Worm (Caenorhabditis elegans) whole organism, L3 larva: ENCODE data around the gene sel-2.

ENCODE experiments used
- ZK546.5 ChIP-seq: sonication (generic microtip); optimal IDR thresholded peaks from 2 replicates; lab custom pipeline; 2017; ENCODE audit warnings: missing biosample characterization, missing genetic modification characterization
- ceh-28 ChIP-seq: fragments of 150-350 bp; optimal IDR thresholded peaks from 2 replicates; lab custom pipeline; 2014; ENCODE audit warnings: missing biosample characterization, missing genetic modification reagents, missing genetic modification characterization
- daf-12 ChIP-seq: fragments of 150-350 bp; optimal IDR thresholded peaks from 2 replicates; lab custom pipeline; 2014; ENCODE audit warnings: missing biosample characterization, missing genetic modification reagents, missing genetic modification characterization
- elt-3 ChIP-seq, 3 experiments: fragments of 150-350 bp in 1 of 3; sonication (generic microtip) in 2 of 3; optimal IDR thresholded peaks; 2 replicates in 2 of 3; 4 replicates in 1 of 3; lab custom pipeline; 2014 to 2017; ENCODE audit warnings: missing biosample characterization in 3 of 3, missing genetic modification characterization in 3 of 3
- lin-39 ChIP-seq: fragments of 150-350 bp; optimal IDR thresholded peaks from 2 replicates; lab custom pipeline; 2018; ENCODE audit warnings: missing biosample characterization, missing genetic modification reagents, missing genetic modification characterization
- nfya-1 ChIP-seq: sonication (generic microtip); optimal IDR thresholded peaks from 2 replicates; lab custom pipeline; 2017; ENCODE audit warnings: missing genetic modification characterization, mild to moderate bottlenecking, missing compliant biosample characterization, antibody characterized with exemption, moderate library complexity; ENCODE audit not compliant: insufficient read depth
- nhr-12 ChIP-seq: fragments of 150-350 bp; optimal IDR thresholded peaks from 2 replicates; lab custom pipeline; 2014; ENCODE audit warnings: missing biosample characterization, missing genetic modification characterization
- nhr-23 ChIP-seq: fragments of 150-350 bp; optimal IDR thresholded peaks from 2 replicates; lab custom pipeline; 2014; ENCODE audit warnings: missing biosample characterization, missing genetic modification reagents, missing genetic modification characterization
- nhr-43 ChIP-seq: sonication (generic microtip); optimal IDR thresholded peaks from 2 replicates; lab custom pipeline; 2016; ENCODE audit warnings: mild to moderate bottlenecking, missing genetic modification characterization, missing compliant biosample characterization; ENCODE audit not compliant: poor library complexity, severe bottlenecking
- nhr-76 ChIP-seq: fragments of 150-350 bp; sonication (generic microtip); optimal IDR thresholded peaks from 5 replicates; lab custom pipeline; 2014; ENCODE audit warnings: missing biosample characterization, missing genetic modification characterization
- nhr-77 ChIP-seq: fragments of 150-350 bp; optimal IDR thresholded peaks from 2 replicates; lab custom pipeline; 2014; ENCODE audit warnings: missing biosample characterization, missing genetic modification characterization
- pha-4 ChIP-seq: fragments of 150-350 bp; optimal IDR thresholded peaks from 2 replicates; lab custom pipeline; 2014; ENCODE audit warnings: missing biosample characterization, missing genetic modification reagents, missing genetic modification characterization
- pqm-1 ChIP-seq: fragments of 150-350 bp; optimal IDR thresholded peaks from 2 replicates; lab custom pipeline; 2017; ENCODE audit warnings: missing biosample characterization, missing genetic modification characterization, inconsistent platforms
- sea-2 ChIP-seq: fragments of 150-350 bp; sonication (generic microtip); optimal IDR thresholded peaks from 4 replicates; lab custom pipeline; 2014; ENCODE audit warnings: missing biosample characterization, missing genetic modification reagents, missing genetic modification characterization
- tbx-2 ChIP-seq: sonication (generic microtip); optimal IDR thresholded peaks from 2 replicates; lab custom pipeline; 2016; ENCODE audit warnings: mild to moderate bottlenecking, missing genetic modification characterization, missing compliant biosample characterization
- unc-62 ChIP-seq: fragments of 150-350 bp; sonication (generic microtip); optimal IDR thresholded peaks from 4 replicates; lab custom pipeline; 2014; ENCODE audit warnings: missing biosample characterization, missing genetic modification reagents, missing genetic modification characterization
- ztf-4 ChIP-seq: fragments of 150-350 bp; optimal IDR thresholded peaks from 2 replicates; lab custom pipeline; 2014; ENCODE audit warnings: missing biosample characterization, missing genetic modification characterization

The sel-2 gene

DNA sequence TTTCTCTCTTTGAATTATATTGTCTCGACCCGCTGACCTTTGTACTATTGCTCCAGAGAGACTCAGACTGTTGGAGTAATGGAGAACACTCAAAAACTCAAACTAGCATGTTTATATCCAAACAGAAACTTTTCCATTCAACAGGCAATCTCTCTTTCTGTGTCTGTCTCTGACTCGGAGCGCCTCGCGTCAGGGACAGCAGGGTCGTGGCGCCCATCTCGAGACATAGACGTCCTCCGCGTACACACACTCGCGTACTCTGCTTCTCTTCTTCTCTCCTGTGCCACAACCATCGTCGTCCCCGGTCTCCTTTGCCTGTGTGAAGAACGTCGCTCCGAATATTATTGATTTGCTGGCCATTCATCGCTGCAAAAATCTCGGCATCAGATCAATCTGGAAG lies 60.2 kb downstream of the sel-2 start (continued):
- TF ChIP-seq elt-3 (tag; optimal IDR thresholded peaks at IDR 0.05; lab: Kevin White, UChicago) (no peak), nhr-12 (tag; lab: Kevin White, UChicago) (no peak), sea-2 (GFP tag; lab: Kevin White, UChicago) (no peak), ceh-28 (tag; lab: Kevin White, UChicago) (peak; percentile 50), nhr-43 (peak; percentile 11), lin-39 (tag; lab: Kevin White, UChicago) (peak; percentile 87), pqm-1 (tag; lab: Kevin White, UChicago) (peak; percentile 81)
- TF ChIP-seq, all 47 proteins: peak for 19

DNA sequence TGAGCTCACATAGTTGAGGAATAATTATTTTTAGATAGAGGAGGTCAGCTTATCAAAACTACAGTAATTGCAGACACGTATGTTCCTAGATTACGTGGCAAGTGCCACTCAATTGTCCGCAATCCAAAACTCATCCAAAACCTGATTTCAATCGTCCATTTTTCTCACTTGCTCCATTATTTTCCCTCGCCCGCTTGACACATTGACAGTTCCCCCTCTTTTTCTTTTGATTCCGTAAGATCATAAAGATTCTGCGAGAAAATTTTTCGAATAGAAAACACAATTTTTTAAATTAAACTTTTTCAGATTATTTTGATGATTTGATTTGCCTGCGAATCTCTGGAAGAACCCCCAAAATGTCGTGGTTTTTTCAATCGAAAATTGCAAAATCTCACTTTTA lies 63.4 kb downstream of the sel-2 start, which contains the start of gene M88.4:
TSS of gene M88.4 (plus strand) at position 301 of the 400 bp plus-strand sequence.
- TF ChIP-seq nhr-76 (tag; lab: Kevin White, UChicago) (no peak), nhr-43 (no peak), ztf-4 (tag; lab: Kevin White, UChicago) (no peak), pha-4 (tag; lab: Kevin White, UChicago) (no peak), pqm-1 (tag; lab: Kevin White, UChicago) (no peak), nhr-23 (tag; lab: Kevin White, UChicago) (no peak), tbx-2 (tag; lab: Kevin White, UChicago) (no peak), daf-12 (no peak), nhr-77 (tag; lab: Kevin White, UChicago) (no peak), ZK546.5 (tag; lab: Kevin White, UChicago) (no peak), unc-62 (GFP tag; lab: Kevin White, UChicago) (no peak), nfya-1 (tag; lab: Kevin White, UChicago) (no peak)
